Worm (Caenorhabditis elegans) whole organism, young adult: Measurements from ENCODE around the gene nceh-1.

Experiments used
- C06A6.2 ChIP-seq: fragments of 200-800 bp; sonication (Bioruptor generic); conservative IDR thresholded peaks from 2 replicates; pipeline ENCODE4 v1.3.6; 2022; ENCODE audit warnings: missing genetic modification characterization, missing compliant biosample characterization
- ama-1 ChIP-seq, 3 experiments: fragments of 150-350 bp in 1 of 3; sonication (generic microtip) in 2 of 3; optimal IDR thresholded peaks; 2 replicates each; lab custom pipeline; 2014 to 2018; ENCODE audit warnings: missing biosample characterization in 2 of 3, missing genetic modification characterization in 2 of 3, missing genetic modification reagents in 2 of 3
- cebp-1 ChIP-seq, 2 experiments: fragments of 200-800 bp in 1 of 2; sonication (Bioruptor generic) in 1 of 2; sonication (generic microtip) in 1 of 2; IDR thresholded peaks in 1 of 2; optimal IDR thresholded peaks in 1 of 2; 2 replicates each; pipeline versions ENCODE4 v1.3.6 to Lab custom; 2017 to 2022; ENCODE audit warnings: missing compliant biosample characterization in 2 of 2, missing genetic modification characterization in 2 of 2, mild to moderate bottlenecking in 1 of 2, missing genetic modification reagents in 1 of 2, moderate library complexity in 1 of 2
- dpl-1 ChIP-seq: fragments of 150-350 bp; optimal IDR thresholded peaks from 2 replicates; lab custom pipeline; 2014; ENCODE audit warnings: missing biosample characterization, missing genetic modification reagents, missing genetic modification characterization
- hmg-1.2 ChIP-seq: fragments of 200-800 bp; sonication (Bioruptor generic); IDR thresholded peaks from 2 replicates; pipeline ENCODE4 v1.3.6; 2022; ENCODE audit warnings: missing genetic modification reagents, missing genetic modification characterization, missing compliant biosample characterization
- lin-40 ChIP-seq: sonication (generic microtip); optimal IDR thresholded peaks from 2 replicates; lab custom pipeline; 2016; ENCODE audit warnings: missing genetic modification characterization, mild to moderate bottlenecking, missing compliant biosample characterization, missing genotype, missing genetic modification reagents
- rec-8 ChIP-seq, 2 experiments: sonication (generic microtip); optimal IDR thresholded peaks; 2 replicates each; lab custom pipeline; 2016; ENCODE audit warnings: mild to moderate bottlenecking in 2 of 2, missing genetic modification characterization in 2 of 2, missing genetic modification reagents in 2 of 2, missing genotype in 2 of 2, missing biosample characterization in 1 of 2, missing compliant biosample characterization in 1 of 2, moderate library complexity in 1 of 2
- sea-2 ChIP-seq: fragments of 200-800 bp; sonication (Bioruptor generic); IDR thresholded peaks from 2 replicates; pipeline ENCODE4 v1.3.6; 2022; ENCODE audit warnings: missing genetic modification characterization, missing compliant biosample characterization
- snpc-1.3 ChIP-seq: sonication (generic microtip); optimal IDR thresholded peaks from 2 replicates; lab custom pipeline; 2017; ENCODE audit warnings: missing genetic modification characterization, mild to moderate bottlenecking, missing compliant biosample characterization, antibody characterized with exemption, moderate library complexity, missing genotype, missing genetic modification reagents; ENCODE audit not compliant: insufficient read depth
- snpc-4 ChIP-seq, 5 experiments: fragments of 150-350 bp in 1 of 5; sonication (generic microtip) in 4 of 5; optimal IDR thresholded peaks; 2 replicates each; lab custom pipeline; 2014 to 2018; ENCODE audit warnings: missing genetic modification characterization in 5 of 5, missing biosample characterization in 3 of 5, antibody characterized with exemption in 2 of 5, mild to moderate bottlenecking in 2 of 5, missing compliant biosample characterization in 2 of 5, missing genotype in 2 of 5, moderate library complexity in 2 of 5, missing genetic modification reagents in 1 of 5

DNA sequence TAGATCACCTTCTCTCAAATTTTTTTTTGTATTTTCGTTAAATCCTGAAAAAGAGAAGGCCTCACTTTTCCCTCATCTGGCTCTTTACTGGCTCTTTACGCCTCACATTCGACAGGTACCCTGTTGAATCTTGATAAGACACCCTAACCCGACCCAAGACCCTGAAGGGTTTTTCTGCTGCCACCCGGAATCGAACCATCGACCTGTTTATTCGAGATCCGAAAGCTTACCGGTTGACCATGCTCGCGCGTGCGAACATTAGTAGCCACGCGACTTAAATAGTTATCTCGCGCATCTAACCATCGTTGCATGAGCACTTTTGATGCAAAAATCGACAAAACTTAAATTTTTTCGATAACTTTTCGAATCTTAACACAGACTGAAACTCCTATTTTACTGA is 22.0 kb upstream of the nceh-1 start:
- TF ChIP-seq snpc-1.3 (tag; lab: Kevin White, UChicago) (no peak), C06A6.2 (GFP tag; lab: Robert Waterston, UW) (no peak), cebp-1 (GFP tag; IDR thresholded peaks at IDR 0.05; lab: Robert Waterston, UW) (no peak), cebp-1 (tag; optimal IDR thresholded peaks at IDR 0.05; lab: Kevin White, UChicago) (no peak), lin-40 (tag; lab: Kevin White, UChicago) (no peak), rec-8 (tag; optimal IDR thresholded peaks at IDR 0.05; lab: Kevin White, UChicago) (no peak), ama-1 (optimal IDR thresholded peaks at IDR 0.05; lab: Kevin White, UChicago) (no peak), ama-1 (GFP tag; optimal IDR thresholded peaks at IDR 0.05; lab: Kevin White, UChicago) (no peak), hmg-1.2 (GFP tag; lab: Robert Waterston, UW) (no peak), sea-2 (GFP tag; lab: Robert Waterston, UW) (no peak), dpl-1 (no peak), snpc-4 (GFP tag; optimal IDR thresholded peaks at IDR 0.05; lab: Kevin White, UChicago) (no peak), snpc-4 (tag; optimal IDR thresholded peaks at IDR 0.05; lab: Kevin White, UChicago) (no peak)
